Worm (Caenorhabditis elegans) whole organism, late embryonic: ENCODE data around the gene F42C5.5.

Experiments used
- ama-1 ChIP-seq: fragments of 150-350 bp; optimal IDR thresholded peaks from 2 replicates; lab custom pipeline; 2014
- ceh-24 ChIP-seq: sonication (generic microtip); optimal IDR thresholded peaks from 2 replicates; lab custom pipeline; 2016; ENCODE audit warnings: mild to moderate bottlenecking, missing genetic modification characterization, missing compliant biosample characterization
- ceh-6 ChIP-seq: fragments of 200-800 bp; sonication (Bioruptor generic); optimal IDR thresholded peaks from 2 replicates; lab custom pipeline; 2018; ENCODE audit warnings: mild to moderate bottlenecking, missing genetic modification characterization, missing compliant biosample characterization
- dve-1 ChIP-seq: sonication (generic microtip); optimal IDR thresholded peaks from 2 replicates; lab custom pipeline; 2017; ENCODE audit warnings: antibody characterized with exemption, mild to moderate bottlenecking, missing genetic modification characterization, missing compliant biosample characterization
- eyg-1 ChIP-seq: sonication (generic microtip); optimal IDR thresholded peaks from 2 replicates; lab custom pipeline; 2016; ENCODE audit warnings: missing genotype, missing genetic modification characterization, missing compliant biosample characterization
- fkh-10 ChIP-seq: fragments of 150-350 bp; optimal IDR thresholded peaks from 2 replicates; lab custom pipeline; 2014; ENCODE audit warnings: missing biosample characterization, missing genetic modification reagents, missing genetic modification characterization
- hlh-6 ChIP-seq: sonication (generic microtip); optimal IDR thresholded peaks from 2 replicates; lab custom pipeline; 2016; ENCODE audit warnings: missing genotype, missing genetic modification characterization, missing compliant biosample characterization
- pqm-1 ChIP-seq: sonication (generic microtip); optimal IDR thresholded peaks from 2 replicates; lab custom pipeline; 2016; ENCODE audit warnings: missing genetic modification characterization, missing compliant biosample characterization
- tbx-2 ChIP-seq: sonication (generic microtip); optimal IDR thresholded peaks from 2 replicates; lab custom pipeline; 2016; ENCODE audit warnings: missing genetic modification characterization, missing compliant biosample characterization
- ttx-3 ChIP-seq: sonication (generic microtip); optimal IDR thresholded peaks from 2 replicates; lab custom pipeline; 2016; ENCODE audit warnings: missing genetic modification reagents, missing genetic modification characterization, missing compliant biosample characterization

DNA sequence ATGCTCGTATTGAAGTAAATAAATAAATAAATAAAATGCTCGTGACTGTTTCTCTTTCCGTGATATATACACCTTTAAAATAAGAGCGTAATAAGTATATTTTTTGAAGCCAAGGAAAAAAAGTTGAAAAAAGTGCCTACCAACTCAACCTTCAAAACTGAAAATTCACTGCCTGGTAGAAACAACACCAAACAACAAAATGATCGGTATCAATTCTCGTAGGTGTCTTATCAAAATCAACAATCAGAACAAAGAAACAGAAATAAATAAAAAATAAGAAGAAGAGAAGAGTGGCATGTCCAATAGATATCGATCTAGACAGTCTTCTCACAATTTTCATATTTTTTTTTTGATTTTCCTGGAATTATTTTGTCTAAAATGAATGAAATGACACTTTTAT, 50.1 kb downstream of the F42C5.5 start, which contains the start of gene afmd-1:
- TF ChIP-seq hlh-6 (tag; lab: Kevin White, UChicago) (no peak), ceh-6 (GFP tag; lab: Kevin White, UChicago) (no peak), ttx-3 (tag; lab: Kevin White, UChicago) (no peak), fkh-10 (no peak), ama-1 (no peak), tbx-2 (no peak), dve-1 (tag; lab: Kevin White, UChicago) (no peak), ceh-24 (tag; lab: Kevin White, UChicago) (no peak), pqm-1 (tag; lab: Kevin White, UChicago) (no peak), eyg-1 (tag; lab: Kevin White, UChicago) (no peak)
